Fruit fly (Drosophila melanogaster) whole organism, embryonic: ENCODE results near the gene MtnF.

Experiments
- ATbp ChIP-seq: fragments of 200-800 bp; sonication (Bioruptor generic); optimal IDR thresholded peaks from 2 replicates; lab custom pipeline; 2017; ENCODE audit warnings: missing biosample characterization, mild to moderate bottlenecking, missing genetic modification characterization, missing genetic modification reagents
- Ada2b ChIP-seq: fragments of 200-800 bp; sonication (Bioruptor generic); IDR thresholded peaks from 2 replicates; pipeline ENCODE4 v1.3.6; 2022; ENCODE audit warnings: missing biosample characterization, missing genetic modification characterization
- CG1024 ChIP-seq: fragments of 200-800 bp; sonication (Bioruptor generic); IDR thresholded peaks from 2 replicates; pipeline ENCODE4 v1.3.6; 2022; ENCODE audit warnings: missing biosample characterization, missing genetic modification characterization
- CG10267 ChIP-seq: fragments of 200-800 bp; sonication (Bioruptor generic); optimal IDR thresholded peaks from 2 replicates; lab custom pipeline; 2018; ENCODE audit warnings: missing biosample characterization, mild to moderate bottlenecking, missing genetic modification characterization, moderate library complexity
- CG10274 ChIP-seq: fragments of 200-800 bp; sonication (Bioruptor generic); optimal IDR thresholded peaks from 3 replicates; lab custom pipeline; 2017; ENCODE audit warnings: missing biosample characterization, mild to moderate bottlenecking, missing genetic modification characterization
- CG10565 ChIP-seq: fragments of 200-800 bp; sonication (Bioruptor generic); optimal IDR thresholded peaks from 3 replicates; lab custom pipeline; 2016; ENCODE audit warnings: missing biosample characterization, mild to moderate bottlenecking, missing genetic modification characterization
- CG10979 ChIP-seq: fragments of 200-800 bp; sonication (Bioruptor generic); optimal IDR thresholded peaks from 2 replicates; lab custom pipeline; 2018; ENCODE audit warnings: missing biosample characterization, mild to moderate bottlenecking, missing genetic modification characterization, moderate library complexity
- CG11247 ChIP-seq: fragments of 200-800 bp; sonication (Bioruptor generic); IDR thresholded peaks from 2 replicates; pipeline ENCODE4 v1.3.6; 2022; ENCODE audit warnings: missing biosample characterization, missing genetic modification characterization
- CG12071 ChIP-seq: fragments of 200-800 bp; sonication (Bioruptor generic); optimal IDR thresholded peaks from 3 replicates; lab custom pipeline; 2018; ENCODE audit warnings: missing biosample characterization, mild to moderate bottlenecking, missing genetic modification characterization
- CG12299 ChIP-seq: fragments of 200-800 bp; sonication (Bioruptor generic); optimal IDR thresholded peaks from 2 replicates; lab custom pipeline; 2018; ENCODE audit warnings: missing biosample characterization, mild to moderate bottlenecking, missing genetic modification characterization
- CG13287 ChIP-seq: fragments of 200-800 bp; sonication (Bioruptor generic); IDR thresholded peaks from 2 replicates; pipeline ENCODE4 v1.3.6; 2022; ENCODE audit warnings: missing biosample characterization, missing genetic modification characterization; ENCODE audit not compliant: partially characterized antibody
- CG2889 ChIP-seq: fragments of 200-800 bp; sonication (Bioruptor generic); IDR thresholded peaks from 3 replicates; pipeline ENCODE4 v1.3.6; 2022; ENCODE audit warnings: missing biosample characterization, missing genetic modification characterization
- CG30431 ChIP-seq: fragments of 200-800 bp; sonication (Bioruptor generic); optimal IDR thresholded peaks from 2 replicates; lab custom pipeline; 2017; ENCODE audit warnings: missing biosample characterization, missing genetic modification characterization
- CG34376 ChIP-seq: fragments of 200-800 bp; sonication (Bioruptor generic); optimal IDR thresholded peaks from 2 replicates; lab custom pipeline; 2018; ENCODE audit warnings: missing biosample characterization, mild to moderate bottlenecking, missing genetic modification characterization
- CG3995 ChIP-seq: fragments of 200-800 bp; sonication (Bioruptor generic); optimal IDR thresholded peaks from 3 replicates; lab custom pipeline; 2016; ENCODE audit warnings: missing biosample characterization, missing genetic modification characterization
- CG6175 ChIP-seq: fragments of 200-800 bp; sonication (Bioruptor generic); IDR thresholded peaks from 3 replicates; pipeline ENCODE4 v1.3.6; 2022; ENCODE audit warnings: missing biosample characterization, missing genetic modification characterization
- CG6254 ChIP-seq: fragments of 200-800 bp; sonication (Bioruptor generic); optimal IDR thresholded peaks from 3 replicates; lab custom pipeline; 2017; ENCODE audit warnings: mild to moderate bottlenecking, missing biosample characterization, missing genetic modification reagents, missing genetic modification characterization
- CG6683 ChIP-seq: fragments of 200-800 bp; sonication (Bioruptor generic); optimal IDR thresholded peaks from 2 replicates; lab custom pipeline; 2017; ENCODE audit warnings: missing biosample characterization, mild to moderate bottlenecking, missing genetic modification characterization, missing genetic modification reagents
- CG6854 ChIP-seq: fragments of 200-800 bp; sonication (Bioruptor generic); optimal IDR thresholded peaks from 3 replicates; lab custom pipeline; 2017; ENCODE audit warnings: missing biosample characterization, mild to moderate bottlenecking, missing genetic modification characterization
- CG7372 ChIP-seq: fragments of 200-800 bp; sonication (Bioruptor generic); IDR thresholded peaks from 2 replicates; pipeline ENCODE4 v1.3.6; 2022; ENCODE audit warnings: missing biosample characterization, missing genetic modification characterization
- CG7745 ChIP-seq: fragments of 200-800 bp; sonication (Bioruptor generic); optimal IDR thresholded peaks from 2 replicates; lab custom pipeline; 2018; ENCODE audit warnings: missing biosample characterization, mild to moderate bottlenecking, missing genetic modification characterization, moderate library complexity
- CG8765 ChIP-seq: fragments of 200-800 bp; sonication (Bioruptor generic); IDR thresholded peaks from 2 replicates; pipeline ENCODE4 v1.3.6; 2022; ENCODE audit warnings: missing biosample characterization, missing genetic modification characterization
- CTCF ChIP-seq: fragments of 200-800 bp; sonication (Bioruptor generic); optimal IDR thresholded peaks from 2 replicates; lab custom pipeline; 2017; ENCODE audit warnings: missing biosample characterization, mild to moderate bottlenecking, missing genetic modification characterization, moderate library complexity
- CoRest ChIP-seq: fragments of 200-800 bp; sonication (Bioruptor generic); optimal IDR thresholded peaks from 3 replicates; lab custom pipeline; 2018; ENCODE audit warnings: missing biosample characterization, mild to moderate bottlenecking, missing genetic modification characterization, moderate library complexity
- Dip3 ChIP-seq: fragments of 200-800 bp; sonication (Bioruptor generic); optimal IDR thresholded peaks from 3 replicates; lab custom pipeline; 2016; ENCODE audit warnings: missing biosample characterization, missing genetic modification characterization
- Drgx ChIP-seq: fragments of 200-800 bp; sonication (Bioruptor generic); IDR thresholded peaks from 2 replicates; pipeline ENCODE4 v1.3.6; 2022; ENCODE audit warnings: missing biosample characterization, missing genetic modification characterization
- Fer3 ChIP-seq: fragments of 200-800 bp; sonication (Bioruptor generic); optimal IDR thresholded peaks from 2 replicates; lab custom pipeline; 2018; ENCODE audit warnings: missing biosample characterization, mild to moderate bottlenecking, missing genetic modification characterization, moderate library complexity
- HLHmδ ChIP-seq: fragments of 200-800 bp; sonication (Bioruptor generic); optimal IDR thresholded peaks from 2 replicates; lab custom pipeline; 2018; ENCODE audit warnings: missing biosample characterization, mild to moderate bottlenecking, missing genetic modification characterization, moderate library complexity
- HmgZ ChIP-seq: fragments of 200-800 bp; sonication (Bioruptor generic); optimal IDR thresholded peaks from 2 replicates; lab custom pipeline; 2018; ENCODE audit warnings: missing biosample characterization, mild to moderate bottlenecking, missing genetic modification characterization
- Hr78 ChIP-seq, 2 experiments: fragments of 200-800 bp in 1 of 2; fragments of >200 bp in 1 of 2; sonication (Bioruptor generic) in 1 of 2; optimal IDR thresholded peaks; 2 replicates each; lab custom pipeline; 2017 to 2019; ENCODE audit warnings: missing biosample characterization in 2 of 2, missing genetic modification characterization in 2 of 2, mild to moderate bottlenecking in 1 of 2, moderate library complexity in 1 of 2
- Lhr ChIP-seq: fragments of 200-800 bp; sonication (Bioruptor generic); optimal IDR thresholded peaks from 3 replicates; lab custom pipeline; 2017; ENCODE audit warnings: mild to moderate bottlenecking, missing biosample characterization, missing genetic modification reagents, missing genetic modification characterization
- Nf-YC ChIP-seq: fragments of 200-800 bp; optimal IDR thresholded peaks from 3 replicates; lab custom pipeline; 2019; ENCODE audit warnings: missing biosample characterization, mild to moderate bottlenecking, missing genetic modification characterization, moderate library complexity
- Xbp1 ChIP-seq: fragments of 200-800 bp; sonication (Bioruptor generic); optimal IDR thresholded peaks from 3 replicates; lab custom pipeline; 2016; ENCODE audit warnings: missing biosample characterization, mild to moderate bottlenecking, missing genetic modification characterization
- ab ChIP-seq: fragments of 200-800 bp; sonication (Bioruptor generic); optimal IDR thresholded peaks from 2 replicates; lab custom pipeline; 2016; ENCODE audit warnings: missing biosample characterization, missing genetic modification characterization
- ato ChIP-seq: fragments of 200-800 bp; sonication (Bioruptor generic); IDR thresholded peaks from 2 replicates; pipeline ENCODE4 v1.3.6; 2022; ENCODE audit warnings: missing biosample characterization, missing genetic modification characterization; ENCODE audit not compliant: partially characterized antibody
- cad ChIP-seq: fragments of >200 bp; optimal IDR thresholded peaks from 2 replicates; lab custom pipeline; 2017; ENCODE audit warnings: missing biosample characterization, missing genetic modification characterization
- disco-r ChIP-seq: fragments of 200-800 bp; sonication (Bioruptor generic); optimal IDR thresholded peaks from 2 replicates; lab custom pipeline; 2016; ENCODE audit warnings: missing biosample characterization, missing genetic modification characterization
- fd3F ChIP-seq: fragments of 200-800 bp; sonication (Bioruptor generic); optimal IDR thresholded peaks from 2 replicates; lab custom pipeline; 2018; ENCODE audit warnings: missing biosample characterization, mild to moderate bottlenecking, missing genetic modification characterization, moderate library complexity
- grau ChIP-seq: fragments of 200-800 bp; optimal IDR thresholded peaks from 3 replicates; lab custom pipeline; 2019; ENCODE audit warnings: missing biosample characterization, mild to moderate bottlenecking, missing genetic modification characterization, moderate library complexity
- gsb-n ChIP-seq: fragments of 200-800 bp; sonication (Bioruptor generic); optimal IDR thresholded peaks from 3 replicates; lab custom pipeline; 2018; ENCODE audit warnings: missing biosample characterization, mild to moderate bottlenecking, missing genetic modification characterization
- inv ChIP-seq: fragments of 200-800 bp; sonication (Bioruptor generic); IDR thresholded peaks from 2 replicates; pipeline ENCODE4 v1.3.6; 2022; ENCODE audit warnings: missing biosample characterization, missing genetic modification characterization; ENCODE audit not compliant: partially characterized antibody
- lola ChIP-seq, 3 experiments: fragments of >200 bp in 2 of 3; fragments of 200-800 bp in 1 of 3; sonication (Bioruptor generic) in 1 of 3; optimal IDR thresholded peaks; 2 replicates each; lab custom pipeline; 2017 to 2019; ENCODE audit warnings: missing biosample characterization in 3 of 3, missing genetic modification characterization in 3 of 3, mild to moderate bottlenecking in 1 of 3, moderate library complexity in 1 of 3
- lov ChIP-seq, 2 experiments: fragments of 200-800 bp in 1 of 2; fragments of >200 bp in 1 of 2; sonication (Bioruptor generic) in 1 of 2; IDR thresholded peaks in 1 of 2; optimal IDR thresholded peaks in 1 of 2; 2 replicates in 1 of 2; 3 replicates in 1 of 2; pipeline versions ENCODE4 v1.3.6 to Lab custom; 2017 to 2022; ENCODE audit warnings: missing biosample characterization in 1 of 2, missing genetic modification characterization in 1 of 2
- mld ChIP-seq: fragments of 200-800 bp; sonication (Bioruptor generic); IDR thresholded peaks from 3 replicates; pipeline ENCODE4 v1.3.6; 2022; ENCODE audit warnings: missing biosample characterization, missing genetic modification characterization; ENCODE audit not compliant: partially characterized antibody
- oc ChIP-seq: fragments of 200-800 bp; sonication (Bioruptor generic); optimal IDR thresholded peaks from 2 replicates; lab custom pipeline; 2018; ENCODE audit warnings: missing biosample characterization, mild to moderate bottlenecking, missing genetic modification characterization, moderate library complexity
- pan ChIP-seq, 4 experiments: fragments of >200 bp in 3 of 4; fragments of 200-800 bp in 1 of 4; sonication (Bioruptor generic) in 1 of 4; optimal IDR thresholded peaks in 3 of 4; IDR thresholded peaks in 1 of 4; 2 replicates each; pipeline versions ENCODE4 v1.3.6 to Lab custom; 2017 to 2022; ENCODE audit warnings: missing biosample characterization in 2 of 4, missing genetic modification characterization in 2 of 4, mixed read lengths in 1 of 4
- phol ChIP-seq: fragments of 200-800 bp; sonication (Bioruptor generic); optimal IDR thresholded peaks from 3 replicates; lab custom pipeline; 2018; ENCODE audit warnings: missing biosample characterization, mild to moderate bottlenecking, missing genetic modification characterization, moderate library complexity
- tup ChIP-seq: fragments of 200-800 bp; sonication (Bioruptor generic); optimal IDR thresholded peaks from 2 replicates; lab custom pipeline; 2016; ENCODE audit warnings: missing biosample characterization, mild to moderate bottlenecking, missing genetic modification characterization, moderate library complexity

The MtnF gene

DNA sequence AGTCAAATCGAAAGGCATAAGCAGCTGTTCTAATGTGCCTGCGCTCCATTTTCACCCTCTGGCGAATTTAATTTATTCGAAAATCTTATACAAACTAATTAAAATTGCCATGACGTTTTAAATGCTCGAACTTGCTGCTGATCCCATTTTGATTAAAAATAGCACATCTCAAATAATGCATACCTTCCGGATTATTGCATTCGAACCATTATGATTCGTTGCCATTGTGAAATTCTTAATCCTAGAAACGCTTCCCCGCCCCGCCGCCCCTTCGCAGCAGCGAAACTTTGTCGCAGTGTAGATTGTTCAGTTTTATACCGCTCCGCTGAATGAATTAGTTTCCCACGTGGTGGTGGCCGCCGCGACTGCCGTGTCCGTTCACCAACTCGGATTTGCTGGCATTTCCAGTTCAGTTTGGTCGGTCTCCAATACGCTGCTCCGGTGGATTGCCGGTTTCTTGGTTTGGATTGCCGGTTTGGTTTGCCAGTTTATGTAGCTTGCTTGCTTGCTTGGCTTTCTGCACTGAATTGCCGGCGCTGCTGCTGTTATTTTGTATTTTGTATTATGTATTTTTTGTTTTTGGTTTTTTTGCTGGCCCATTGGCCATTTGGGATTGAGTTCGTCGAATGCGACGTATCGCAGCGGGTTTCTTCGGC lies 36.3 kb downstream of the MtnF start (continued):
- no peak for TF ChIP-seq HmgZ (tag; lab: Kevin White, UChicago)
- no peak for TF ChIP-seq CG34376 (GFP tag; lab: Kevin White, UChicago)
- no peak for TF ChIP-seq CG6854 (GFP tag; lab: Kevin White, UChicago)
- no peak for TF ChIP-seq CG8765 (GFP tag; lab: Robert Waterston, UW)
- TF ChIP-seq Drgx (GFP tag; lab: Robert Waterston, UW), result peak; percentile 34; the same call in 1 of the 2 replicates
- TF ChIP-seq Dip3 (GFP tag; lab: Kevin White, UChicago), result no peak
- no peak for TF ChIP-seq disco-r
- TF ChIP-seq mld (GFP tag; lab: Robert Waterston, UW), result no peak
- TF ChIP-seq fd3F (GFP tag; lab: Kevin White, UChicago), result no peak
- TF ChIP-seq CG6254 (GFP tag; lab: Kevin White, UChicago), result no peak
- no peak for TF ChIP-seq Nf-YC
- TF ChIP-seq tup, result no peak
- TF ChIP-seq CoRest, result peak; percentile 13
- no peak for TF ChIP-seq HLHmδ (GFP tag; lab: Kevin White, UChicago)
- TF ChIP-seq gsb-n (tag; lab: Kevin White, UChicago), result no peak
- TF ChIP-seq Xbp1 (GFP tag; lab: Kevin White, UChicago), result peak; percentile 33
- TF ChIP-seq CG13287 (GFP tag; lab: Robert Waterston, UW), result no peak
- TF ChIP-seq ab, result no peak
- peak; percentile 4 for TF ChIP-seq CG30431 (GFP tag; lab: Kevin White, UChicago)
- peak; percentile 46 for TF ChIP-seq phol
- no peak for TF ChIP-seq CG7745
- TF ChIP-seq CG12299 (tag; lab: Kevin White, UChicago), result no peak
- peak; percentile 10 for TF ChIP-seq CG10267 (tag; lab: Kevin White, UChicago)
- no peak for TF ChIP-seq Lhr (GFP tag; lab: Kevin White, UChicago)
- no peak for TF ChIP-seq CG11247
- no peak for TF ChIP-seq pan (optimal IDR thresholded peaks at IDR 0.05; lab: Kevin White, UChicago)
- TF ChIP-seq pan (GFP tag; optimal IDR thresholded peaks at IDR 0.05 in 1 of 2, IDR thresholded peaks at IDR 0.05 in 1 of 2), result no peak
- TF ChIP-seq CG6175 (GFP tag; lab: Robert Waterston, UW), result 0 out of 3 replicates have a peak, but pooled peaks have one; percentile 43
- no peak for TF ChIP-seq Fer3 (tag; lab: Kevin White, UChicago)
- no peak for TF ChIP-seq CG6683
- TF ChIP-seq CG12071 (GFP tag; lab: Kevin White, UChicago), result no peak
- TF ChIP-seq Hr78 (GFP tag; optimal IDR thresholded peaks at IDR 0.05; lab: Kevin White, UChicago), result no peak
- no peak for TF ChIP-seq CG2889
- TF ChIP-seq ATbp (GFP tag; lab: Kevin White, UChicago), result no peak
- TF ChIP-seq CG3995 (GFP tag; lab: Kevin White, UChicago), result no peak
- no peak for TF ChIP-seq CG1024 (GFP tag; lab: Robert Waterston, UW)
- TF ChIP-seq cad, result no peak
- TF ChIP-seq CG10979 (tag; lab: Kevin White, UChicago), result peak; percentile 16
- TF ChIP-seq inv (GFP tag; lab: Robert Waterston, UW), result no peak
- TF ChIP-seq lola (GFP tag; optimal IDR thresholded peaks at IDR 0.05; lab: Kevin White, UChicago), result no peak
- no peak for TF ChIP-seq lov (optimal IDR thresholded peaks at IDR 0.05; lab: Kevin White, UChicago)
- TF ChIP-seq lov (GFP tag; IDR thresholded peaks at IDR 0.05; lab: Robert Waterston, UW), result no peak
- no peak for TF ChIP-seq Ada2b
- TF ChIP-seq CTCF (GFP tag; lab: Kevin White, UChicago), result no peak
- peak; percentile 26 for TF ChIP-seq oc (tag; lab: Kevin White, UChicago)
- peak; percentile 72 for TF ChIP-seq CG10274 (GFP tag; lab: Kevin White, UChicago)
- TF ChIP-seq CG10565, result no peak
- TF ChIP-seq grau, result peak; percentile 2
- TF ChIP-seq ato (GFP tag; lab: Robert Waterston, UW), result no peak
- no peak for TF ChIP-seq CG7372 (GFP tag; lab: Robert Waterston, UW)
